Worm (Caenorhabditis elegans) whole organism, young adult: ENCODE measurements around the gene K08C7.4.
"Not testable (repeated sequence)": the region's sequence is repeated elsewhere in the genome, so short reads cannot be mapped to it uniquely, and the experiment has no call there.

ENCODE experiments used
- aptf-3 ChIP-seq: fragments of 200-800 bp; sonication (Bioruptor generic); IDR thresholded peaks from 2 replicates; pipeline ENCODE4 v1.3.6; 2022; ENCODE audit warnings: missing genetic modification characterization, missing compliant biosample characterization
- ceh-100 ChIP-seq: fragments of 200-800 bp; sonication (Bioruptor generic); IDR thresholded peaks from 2 replicates; pipeline ENCODE4 v1.3.6; 2022; ENCODE audit warnings: missing genetic modification reagents, missing genetic modification characterization, missing compliant biosample characterization
- unc-130 ChIP-seq: sonication (generic microtip); optimal IDR thresholded peaks from 2 replicates; lab custom pipeline; 2016; ENCODE audit warnings: missing genetic modification reagents, missing genetic modification characterization, missing compliant biosample characterization
- ztf-25 ChIP-seq: fragments of 200-800 bp; sonication (Bioruptor generic); IDR thresholded peaks from 2 replicates; pipeline ENCODE4 v1.3.6; 2022; ENCODE audit warnings: missing genetic modification reagents, missing genetic modification characterization, missing compliant biosample characterization

- not testable (repeated sequence) for TF ChIP-seq unc-130 (GFP tag; lab: Kevin White, UChicago); ztf-25; aptf-3; ceh-100
Measured at ce11 chrIV:10687307-10687706, 7.0 kb upstream of the K08C7.4 start, which contains the start of gene R102.2.
